Fruit fly (Drosophila melanogaster) whole organism, pupa: ENCODE data around the gene Mpcp2.

Experiments used
- CG10348 ChIP-seq: fragments of 200-800 bp; sonication (Bioruptor generic); IDR thresholded peaks from 2 replicates; pipeline ENCODE4 v1.3.6; 2022; ENCODE audit warnings: missing biosample characterization, missing genetic modification characterization
- CG13204 ChIP-seq: fragments of 200-800 bp; sonication (Bioruptor generic); optimal IDR thresholded peaks from 2 replicates; lab custom pipeline; 2018; ENCODE audit warnings: missing biosample characterization, mild to moderate bottlenecking, missing genetic modification characterization, moderate library complexity
- EcR ChIP-seq: fragments of 200-800 bp; sonication (Bioruptor generic); optimal IDR thresholded peaks from 3 replicates; lab custom pipeline; 2019; ENCODE audit warnings: missing biosample characterization, missing genetic modification characterization, mild to moderate bottlenecking, moderate library complexity, missing genetic modification reagents
- Pif1B ChIP-seq: fragments of 200-800 bp; sonication (Bioruptor generic); optimal IDR thresholded peaks from 3 replicates; lab custom pipeline; 2016; ENCODE audit warnings: missing biosample characterization, missing genetic modification characterization
- fd96Ca ChIP-seq: fragments of 200-800 bp; sonication (Bioruptor generic); IDR thresholded peaks from 3 replicates; pipeline ENCODE4 v1.3.6; 2022; ENCODE audit warnings: missing biosample characterization, missing genetic modification characterization
- rn ChIP-seq: fragments of 200-800 bp; sonication (Bioruptor generic); IDR thresholded peaks from 2 replicates; pipeline ENCODE4 v1.3.6; 2022; ENCODE audit warnings: missing biosample characterization, missing genetic modification characterization

dm6 chr3L:14549215-14549614 is 11.8 kb downstream of the Mpcp2 start:
- TF ChIP-seq CG10348 (GFP tag; lab: Robert Waterston, UW) (no peak), EcR (GFP tag; lab: Kevin White, UChicago) (no peak), fd96Ca (GFP tag; lab: Robert Waterston, UW) (no peak), rn (no peak), Pif1B (GFP tag; lab: Kevin White, UChicago) (no peak), CG13204 (no peak)
